Fruit fly (Drosophila melanogaster): ENCODE results near the gene CG5199.

The CG5199 gene

dm6 chr3L:20444815-20445519, 7.7 kb downstream of the CG5199 start (continued):
- TF ChIP-seq pum (GFP tag; optimal IDR thresholded peaks at IDR 0.05) (no peak), CG8359 (GFP tag; optimal IDR thresholded peaks at IDR 0.05; ENCODE audit: borderline replicate concordance) (peak; percentile 58), sna (GFP tag; IDR thresholded peaks at IDR 0.05; ENCODE audit: partially characterized antibody) (no peak), nau (GFP tag; optimal IDR thresholded peaks at IDR 0.05) (peak; percentile 77), Adf1 (GFP tag; IDR thresholded peaks at IDR 0.05) (peak; percentile 54), CG7372 (GFP tag; IDR thresholded peaks at IDR 0.05) (peak; percentile 87), CG9727 (GFP tag; optimal IDR thresholded peaks at IDR 0.05) (peak; percentile 87), Atf3 (GFP tag; optimal IDR thresholded peaks at IDR 0.05) (peak; percentile 17), Max (GFP tag; optimal IDR thresholded peaks at IDR 0.05) (peak; percentile 85), cato (GFP tag; optimal IDR thresholded peaks at IDR 0.05; ENCODE audit: borderline replicate concordance) (peak; percentile 64), dysf (GFP tag; IDR thresholded peaks at IDR 0.05) (peak; percentile 93), usp (GFP tag; optimal IDR thresholded peaks at IDR 0.05) (no peak), CG9932 (GFP tag; IDR thresholded peaks at IDR 0.05) (peak; percentile 82), sisA (GFP tag; IDR thresholded peaks at IDR 0.05) (peak; percentile 89), hkb (optimal IDR thresholded peaks at IDR 0.05) (no peak), hkb (GFP tag; IDR thresholded peaks at IDR 0.05) (peak; percentile 95), Vsx1 (GFP tag; optimal IDR thresholded peaks at IDR 0.05) (peak; percentile 75), CG7556 (GFP tag; optimal IDR thresholded peaks at IDR 0.05) (peak; percentile 85), CG17361 (GFP tag; IDR thresholded peaks at IDR 0.05) (peak; percentile 92), Xbp1 (GFP tag; optimal IDR thresholded peaks at IDR 0.05) (peak; percentile 79), gce (GFP tag; IDR thresholded peaks at IDR 0.05) (peak; percentile 91), CG7928 (GFP tag; optimal IDR thresholded peaks at IDR 0.05) (peak; percentile 52), sima (GFP tag; optimal IDR thresholded peaks at IDR 0.05) (no peak), H2.0 (GFP tag; IDR thresholded peaks at IDR 0.05) (peak; percentile 91)

dm6 chr3L:20442674-20443313, 9.9 kb downstream of the CG5199 start:
- TF ChIP-seq prd (optimal IDR thresholded peaks at IDR 0.05) = no peak
- no peak for TF ChIP-seq prd (GFP tag; IDR thresholded peaks at IDR 0.05)
- no peak for TF ChIP-seq dmrt99B (tag; optimal IDR thresholded peaks at IDR 0.05)
- no peak for TF ChIP-seq trh (GFP tag; optimal IDR thresholded peaks at IDR 0.05)
- TF ChIP-seq ewg (GFP tag; optimal IDR thresholded peaks at IDR 0.05) = peak; percentile 86
- no peak for TF ChIP-seq CG9797 (GFP tag; optimal IDR thresholded peaks at IDR 0.05)
- TF ChIP-seq tll (GFP tag; optimal IDR thresholded peaks at IDR 0.05) = no peak
- TF ChIP-seq Atf3 (GFP tag; optimal IDR thresholded peaks at IDR 0.05) = no peak
- TF ChIP-seq Mes4 (GFP tag; optimal IDR thresholded peaks at IDR 0.05) = no peak
- TF ChIP-seq CG12744 (GFP tag; optimal IDR thresholded peaks at IDR 0.05) = no peak
- no peak for TF ChIP-seq E2f2 (GFP tag; IDR thresholded peaks at IDR 0.05)
- TF ChIP-seq CG7928 (GFP tag; optimal IDR thresholded peaks at IDR 0.05) = no peak
- no peak for TF ChIP-seq ara (GFP tag; IDR thresholded peaks at IDR 0.05)
- 0 out of 2 replicates have a peak, but pooled peaks have one; percentile 26 for TF ChIP-seq CG4360 (GFP tag; IDR thresholded peaks at IDR 0.05)
- TF ChIP-seq CG32772 (GFP tag; IDR thresholded peaks at IDR 0.05) = no peak
- TF ChIP-seq seq (GFP tag; IDR thresholded peaks at IDR 0.05) = peak; percentile 64; the same call in 1 of the 2 replicates
- no peak for TF ChIP-seq CG18764 (GFP tag; optimal IDR thresholded peaks at IDR 0.05)
- TF ChIP-seq MTF-1 (GFP tag; optimal IDR thresholded peaks at IDR 0.05; ENCODE audit: borderline replicate concordance) = no peak
- no peak for TF ChIP-seq disco-r (GFP tag; optimal IDR thresholded peaks at IDR 0.05)
- TF ChIP-seq croc (GFP tag; conservative IDR thresholded peaks at IDR 0.05) = no peak
- TF ChIP-seq Dip2 (GFP tag; IDR thresholded peaks at IDR 0.05) = no peak
- TF ChIP-seq gt (GFP tag; IDR thresholded peaks at IDR 0.05) = no peak
- TF ChIP-seq Deaf1 (tag; optimal IDR thresholded peaks at IDR 0.05) = peak; percentile 42
- no peak for TF ChIP-seq CG12236 (GFP tag; optimal IDR thresholded peaks at IDR 0.05)
- TF ChIP-seq ac (GFP tag; optimal IDR thresholded peaks at IDR 0.05) = no peak
- peak; percentile 17; the same call in 1 of the 3 replicates for TF ChIP-seq CG34422 (GFP tag; IDR thresholded peaks at IDR 0.05)
- no peak for TF ChIP-seq hkb (optimal IDR thresholded peaks at IDR 0.05)
- no peak for TF ChIP-seq hkb (GFP tag; IDR thresholded peaks at IDR 0.05)
- no peak for TF ChIP-seq CG1529 (GFP tag; optimal IDR thresholded peaks at IDR 0.05)
- TF ChIP-seq cad (GFP tag; optimal IDR thresholded peaks at IDR 0.05) = peak; percentile 76
